Worm (Caenorhabditis elegans) whole organism, mixed stage, embryonic: Measurements from ENCODE around the gene str-232.

ENCODE experiments used
- M03D4.4 ChIP-seq: sonication (generic microtip); optimal IDR thresholded peaks from 2 replicates; lab custom pipeline; 2017; ENCODE audit warnings: mild to moderate bottlenecking, missing genetic modification characterization, missing compliant biosample characterization
- bed-3 ChIP-seq: fragments of 200-800 bp; sonication (Bioruptor generic); optimal IDR thresholded peaks from 3 replicates; lab custom pipeline; 2018; ENCODE audit warnings: mild to moderate bottlenecking, missing genetic modification characterization, moderate library complexity, missing compliant biosample characterization
- blmp-1 ChIP-seq: fragments of 150-350 bp; optimal IDR thresholded peaks from 2 replicates; lab custom pipeline; 2014; ENCODE audit warnings: missing biosample characterization, missing genetic modification characterization
- ceh-39 ChIP-seq: fragments of 150-350 bp; optimal IDR thresholded peaks from 2 replicates; lab custom pipeline; 2014; ENCODE audit warnings: missing biosample characterization, missing genetic modification characterization
- ceh-43 ChIP-seq: fragments of 200-800 bp; sonication (Bioruptor generic); optimal IDR thresholded peaks from 2 replicates; lab custom pipeline; 2018; ENCODE audit warnings: mild to moderate bottlenecking, missing genetic modification characterization, moderate library complexity, missing compliant biosample characterization
- cnd-1 ChIP-seq: fragments of 200-800 bp; sonication (Bioruptor generic); optimal IDR thresholded peaks from 2 replicates; lab custom pipeline; 2018; ENCODE audit warnings: mild to moderate bottlenecking, missing genetic modification characterization, missing compliant biosample characterization
- drap-1 ChIP-seq: fragments of 200-800 bp; sonication (Bioruptor generic); optimal IDR thresholded peaks from 3 replicates; lab custom pipeline; 2018; ENCODE audit warnings: mild to moderate bottlenecking, missing genetic modification characterization, missing compliant biosample characterization
- flh-1 ChIP-seq: fragments of 200-800 bp; sonication (Bioruptor generic); optimal IDR thresholded peaks from 2 replicates; lab custom pipeline; 2018; ENCODE audit warnings: mild to moderate bottlenecking, missing genetic modification characterization, moderate library complexity, missing compliant biosample characterization
- lin-13 ChIP-seq: fragments of 150-350 bp; optimal IDR thresholded peaks from 2 replicates; lab custom pipeline; 2014; ENCODE audit warnings: missing biosample characterization, missing genetic modification characterization
- lin-32 ChIP-seq: fragments of 200-800 bp; sonication (Bioruptor generic); optimal IDR thresholded peaks from 2 replicates; lab custom pipeline; 2018; ENCODE audit warnings: mild to moderate bottlenecking, missing genetic modification characterization, missing compliant biosample characterization
- lsy-2 ChIP-seq: fragments of 150-350 bp; optimal IDR thresholded peaks from 2 replicates; lab custom pipeline; 2014; ENCODE audit warnings: missing biosample characterization, missing genetic modification characterization
- mep-1 ChIP-seq: fragments of 150-350 bp; optimal IDR thresholded peaks from 2 replicates; lab custom pipeline; 2017; ENCODE audit warnings: missing biosample characterization, missing genetic modification reagents, missing genetic modification characterization, inconsistent platforms
- mls-2 ChIP-seq: sonication (generic microtip); optimal IDR thresholded peaks from 2 replicates; lab custom pipeline; 2016; ENCODE audit warnings: mild to moderate bottlenecking, missing genetic modification characterization, moderate library complexity, missing compliant biosample characterization
- nhr-12 ChIP-seq: fragments of 150-350 bp; optimal IDR thresholded peaks from 2 replicates; lab custom pipeline; 2014; ENCODE audit warnings: missing biosample characterization, missing genetic modification characterization
- nhr-2 ChIP-seq: fragments of 150-350 bp; optimal IDR thresholded peaks from 2 replicates; lab custom pipeline; 2014; ENCODE audit warnings: missing biosample characterization, missing genetic modification characterization
- nhr-237 ChIP-seq: fragments of 150-350 bp; optimal IDR thresholded peaks from 2 replicates; lab custom pipeline; 2014; ENCODE audit warnings: missing biosample characterization, missing genetic modification characterization
- nhr-28 ChIP-seq: fragments of 150-350 bp; optimal IDR thresholded peaks from 2 replicates; lab custom pipeline; 2014; ENCODE audit warnings: missing biosample characterization, missing genetic modification characterization
- pha-4 ChIP-seq: fragments of 150-350 bp; optimal IDR thresholded peaks from 2 replicates; lab custom pipeline; 2018; ENCODE audit warnings: missing biosample characterization, missing genetic modification reagents, missing genetic modification characterization
- sem-2 ChIP-seq: fragments of 200-800 bp; sonication (Bioruptor generic); optimal IDR thresholded peaks from 2 replicates; lab custom pipeline; 2018; ENCODE audit warnings: mild to moderate bottlenecking, missing genetic modification characterization, missing compliant biosample characterization
- snpc-4 ChIP-seq: fragments of 150-350 bp; optimal IDR thresholded peaks from 2 replicates; lab custom pipeline; 2014; ENCODE audit warnings: missing biosample characterization, missing genetic modification characterization
- sptf-1 ChIP-seq: sonication (generic microtip); optimal IDR thresholded peaks from 2 replicates; lab custom pipeline; 2017; ENCODE audit warnings: mild to moderate bottlenecking, missing genetic modification characterization, moderate library complexity, missing compliant biosample characterization
- tbx-8 ChIP-seq: fragments of 200-800 bp; sonication (Bioruptor generic); optimal IDR thresholded peaks from 2 replicates; lab custom pipeline; 2018; ENCODE audit warnings: mild to moderate bottlenecking, missing genetic modification characterization, moderate library complexity, missing compliant biosample characterization
- unc-62 ChIP-seq: fragments of 150-350 bp; optimal IDR thresholded peaks from 2 replicates; lab custom pipeline; 2014; ENCODE audit warnings: missing biosample characterization, missing genetic modification reagents, missing genetic modification characterization
- zip-8 ChIP-seq: fragments of 150-350 bp; optimal IDR thresholded peaks from 2 replicates; lab custom pipeline; 2014; ENCODE audit warnings: missing biosample characterization, missing genetic modification characterization
- ztf-11 ChIP-seq: fragments of 150-350 bp; optimal IDR thresholded peaks from 2 replicates; lab custom pipeline; 2014; ENCODE audit warnings: missing biosample characterization, missing genetic modification characterization

Gene str-232

DNA sequence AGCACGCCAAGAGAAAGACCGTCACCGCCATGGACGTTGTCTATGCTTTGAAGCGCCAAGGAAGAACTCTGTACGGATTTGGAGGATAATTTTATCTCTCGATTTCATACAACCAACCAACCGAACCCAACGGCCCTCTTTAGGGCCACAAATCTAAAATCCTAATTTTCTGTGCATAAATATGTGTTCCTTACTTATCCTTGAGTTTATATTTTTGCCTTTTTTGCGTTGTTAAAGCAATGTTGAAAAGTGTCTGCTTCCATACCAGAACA, 27.1 kb upstream of the str-232 start:
- TF ChIP-seq zip-8 (tag; lab: Kevin White, UChicago) (peak; percentile 24), cnd-1 (tag; lab: Kevin White, UChicago) (no peak), blmp-1 (tag; lab: Kevin White, UChicago) (no peak), sem-2 (GFP tag; lab: Kevin White, UChicago) (peak; percentile 9), nhr-28 (no peak), flh-1 (GFP tag; lab: Kevin White, UChicago) (no peak), lsy-2 (tag; lab: Kevin White, UChicago) (no peak), tbx-8 (GFP tag; lab: Kevin White, UChicago) (no peak), pha-4 (no peak), ceh-43 (GFP tag; lab: Kevin White, UChicago) (no peak)

DNA sequence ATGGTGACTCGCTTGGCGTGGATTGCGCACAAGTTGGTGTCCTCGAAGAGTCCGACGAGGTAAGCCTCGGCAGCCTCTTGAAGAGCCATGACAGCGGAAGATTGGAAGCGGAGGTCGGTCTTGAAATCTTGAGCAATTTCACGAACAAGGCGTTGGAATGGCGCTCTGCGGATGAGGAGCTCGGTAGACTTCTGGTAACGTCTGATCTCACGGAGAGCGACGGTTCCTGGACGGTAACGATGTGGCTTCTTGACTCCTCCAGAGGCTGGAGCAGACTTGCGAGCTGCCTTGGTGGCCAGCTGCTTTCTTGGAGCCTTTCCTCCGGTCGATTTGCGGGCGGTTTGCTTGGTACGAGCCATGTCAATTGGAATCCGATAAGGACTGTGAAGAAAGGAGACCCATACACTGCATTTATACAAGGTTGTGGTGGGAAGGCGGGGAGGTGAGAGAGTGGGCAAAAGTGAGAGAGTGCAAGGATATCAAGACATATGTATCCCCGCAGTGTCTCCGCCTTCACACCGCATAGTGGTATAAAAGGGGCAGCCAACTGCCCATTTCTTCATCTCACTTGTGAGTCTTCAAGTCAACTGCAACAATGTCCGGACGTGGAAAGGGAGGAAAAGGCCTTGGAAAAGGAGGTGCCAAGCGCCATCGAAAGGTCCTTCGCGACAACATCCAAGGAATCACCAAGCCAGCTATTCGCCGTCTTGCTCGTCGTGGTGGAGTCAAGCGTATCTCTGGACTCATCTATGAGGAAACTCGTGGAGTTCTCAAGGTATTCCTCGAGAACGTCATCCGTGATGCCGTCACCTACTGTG, 26.6 kb upstream of the str-232 start, which contains the start of the genes his-2 and his-1:
TSS of gene his-2 (minus strand) at position 359 of the 818 bp plus-strand sequence.
TSS of gene his-1 (plus strand) at position 596 of the 818 bp plus-strand sequence.
- TF ChIP-seq cnd-1 (tag; lab: Kevin White, UChicago) (peak; percentile 39), sptf-1 (peak; percentile 22)

DNA sequence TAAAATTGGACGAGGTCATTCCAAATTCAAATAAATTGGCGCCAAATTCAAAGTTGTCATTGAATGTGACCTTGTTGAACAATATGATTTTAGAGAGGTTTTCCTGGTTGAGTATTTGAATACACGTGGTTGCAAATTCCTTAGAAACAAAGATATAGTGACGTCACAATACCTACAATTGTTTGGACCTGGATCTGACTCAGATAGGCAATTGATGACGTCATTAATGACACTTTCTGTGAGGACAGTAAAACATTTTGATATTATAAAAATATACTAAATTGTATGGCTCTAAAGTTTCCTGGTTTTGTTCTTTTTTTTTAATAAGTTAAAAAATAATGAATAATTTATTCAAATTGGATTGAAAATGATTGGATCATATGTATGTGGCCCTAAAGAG, 25.9 kb upstream of the str-232 start:
- TF ChIP-seq zip-8 (tag; lab: Kevin White, UChicago) (peak; percentile 94), mls-2 (no peak), blmp-1 (tag; lab: Kevin White, UChicago) (no peak), ceh-39 (tag; lab: Kevin White, UChicago) (peak; percentile 11)
- TF ChIP-seq, all 35 proteins: peak for 2

DNA sequence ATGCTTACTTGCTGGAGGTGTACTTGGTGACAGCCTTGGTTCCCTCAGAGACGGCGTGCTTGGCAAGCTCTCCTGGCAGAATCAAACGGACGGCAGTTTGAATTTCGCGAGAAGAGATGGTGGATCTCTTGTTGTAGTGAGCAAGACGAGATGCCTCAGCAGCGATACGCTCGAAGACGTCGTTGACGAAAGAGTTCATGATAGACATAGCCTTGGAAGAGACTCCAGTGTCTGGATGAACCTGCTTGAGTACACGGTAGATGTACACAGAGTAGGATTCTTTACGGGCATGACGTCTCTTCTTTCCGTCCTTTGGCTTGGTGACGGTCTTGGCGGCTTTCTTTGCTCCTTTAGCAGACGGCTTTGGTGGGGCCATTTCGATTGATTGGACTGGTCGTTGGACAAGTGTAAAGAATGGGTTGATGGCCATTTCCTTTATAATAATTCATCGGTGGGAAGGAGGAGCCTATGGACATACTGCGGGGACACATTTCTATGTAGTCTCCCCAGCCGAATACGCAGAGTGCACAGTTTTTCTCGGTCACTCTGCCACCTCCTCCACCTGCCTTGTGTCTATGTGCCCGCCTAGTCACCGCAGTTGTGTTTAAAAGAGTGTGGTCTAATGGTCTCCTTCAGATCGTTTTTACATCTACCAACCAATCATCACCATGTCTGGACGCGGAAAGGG, 24.7 kb upstream of the str-232 start, which contains the start of the genes his-4 and his-3:
TSS of gene his-4 (minus strand) at position 376 of the 688 bp plus-strand sequence.
TSS of gene his-3 (plus strand) at position 669 of the 688 bp plus-strand sequence.
- peak; percentile 62 for TF ChIP-seq nhr-2 (tag; lab: Kevin White, UChicago)
- TF ChIP-seq mep-1 (tag; lab: Kevin White, UChicago) = peak; percentile 57
- peak; percentile 94 for TF ChIP-seq ztf-11 (tag; lab: Kevin White, UChicago)
- peak; percentile 87 for TF ChIP-seq pha-4
- peak; percentile 24 for TF ChIP-seq sptf-1
- TF ChIP-seq lin-13 (tag; lab: Kevin White, UChicago) = peak; percentile 96
- TF ChIP-seq unc-62 (GFP tag; lab: Kevin White, UChicago) = peak; percentile 13
- TF ChIP-seq drap-1 (GFP tag; lab: Kevin White, UChicago) = peak; percentile 81
- peak; percentile 43 for TF ChIP-seq lsy-2 (tag; lab: Kevin White, UChicago)
- peak; percentile 86 for TF ChIP-seq ceh-39 (tag; lab: Kevin White, UChicago)
- TF ChIP-seq zip-8 (tag; lab: Kevin White, UChicago) = peak; percentile 32
- TF ChIP-seq M03D4.4 (tag; lab: Kevin White, UChicago) = peak; percentile 26
- peak; percentile 86 for TF ChIP-seq cnd-1 (tag; lab: Kevin White, UChicago)

DNA sequence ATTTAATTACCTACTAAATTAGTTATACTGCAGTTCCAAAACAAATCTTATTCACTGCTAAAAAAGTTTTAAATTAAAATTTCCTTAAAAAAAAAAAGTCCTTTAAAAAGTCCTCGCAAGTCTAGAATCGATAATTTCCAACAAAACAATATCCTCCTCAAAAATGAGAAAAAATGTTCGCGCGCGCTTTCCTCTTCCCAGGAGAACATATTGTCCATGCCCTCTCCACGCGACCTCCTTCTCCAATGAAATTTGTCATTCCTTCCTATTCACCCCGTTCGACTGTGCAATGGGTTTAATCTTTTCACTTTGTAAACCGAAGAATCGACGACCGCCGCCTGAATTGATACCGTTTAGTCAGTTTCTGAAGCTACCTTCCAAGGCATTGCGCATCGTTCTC, 20.6 kb upstream of the str-232 start, which contains the start of gene T10C6.10:
TSS of gene T10C6.10 (plus strand) at position 248 of the 400 bp plus-strand sequence.
- TF ChIP-seq mls-2 (no peak), nhr-12 (tag; lab: Kevin White, UChicago) (no peak), bed-3 (GFP tag; lab: Kevin White, UChicago) (no peak), ztf-11 (tag; lab: Kevin White, UChicago) (no peak), mep-1 (tag; lab: Kevin White, UChicago) (no peak), nhr-2 (tag; lab: Kevin White, UChicago) (no peak), nhr-237 (tag; lab: Kevin White, UChicago) (no peak), snpc-4 (tag; lab: Kevin White, UChicago) (no peak)

DNA sequence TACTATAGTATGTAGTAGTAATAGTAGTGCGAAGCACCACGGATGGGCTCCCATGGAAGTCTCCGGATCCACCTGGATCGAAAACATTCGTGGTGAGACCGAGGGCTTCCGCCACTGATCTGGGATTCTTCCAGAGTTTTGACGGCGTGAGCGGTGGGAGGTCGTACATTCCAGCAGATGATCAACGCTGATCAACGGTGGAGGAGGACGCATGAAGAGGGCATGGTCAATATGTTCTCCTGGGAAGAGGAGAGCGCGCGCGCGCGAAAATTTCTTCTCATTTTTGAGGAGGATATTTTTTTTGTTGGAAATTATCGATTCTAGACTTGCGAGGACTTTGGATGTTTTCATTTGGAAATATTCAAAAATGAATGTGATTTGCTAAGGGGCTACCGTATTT, 17.9 kb upstream of the str-232 start:
- TF ChIP-seq zip-8 (tag; lab: Kevin White, UChicago) (no peak), nhr-2 (tag; lab: Kevin White, UChicago) (no peak), lin-32 (GFP tag; lab: Kevin White, UChicago) (no peak)
